Fruit fly (Drosophila melanogaster): ENCODE results near the gene Jon74E.

Gene Jon74E

DNA sequence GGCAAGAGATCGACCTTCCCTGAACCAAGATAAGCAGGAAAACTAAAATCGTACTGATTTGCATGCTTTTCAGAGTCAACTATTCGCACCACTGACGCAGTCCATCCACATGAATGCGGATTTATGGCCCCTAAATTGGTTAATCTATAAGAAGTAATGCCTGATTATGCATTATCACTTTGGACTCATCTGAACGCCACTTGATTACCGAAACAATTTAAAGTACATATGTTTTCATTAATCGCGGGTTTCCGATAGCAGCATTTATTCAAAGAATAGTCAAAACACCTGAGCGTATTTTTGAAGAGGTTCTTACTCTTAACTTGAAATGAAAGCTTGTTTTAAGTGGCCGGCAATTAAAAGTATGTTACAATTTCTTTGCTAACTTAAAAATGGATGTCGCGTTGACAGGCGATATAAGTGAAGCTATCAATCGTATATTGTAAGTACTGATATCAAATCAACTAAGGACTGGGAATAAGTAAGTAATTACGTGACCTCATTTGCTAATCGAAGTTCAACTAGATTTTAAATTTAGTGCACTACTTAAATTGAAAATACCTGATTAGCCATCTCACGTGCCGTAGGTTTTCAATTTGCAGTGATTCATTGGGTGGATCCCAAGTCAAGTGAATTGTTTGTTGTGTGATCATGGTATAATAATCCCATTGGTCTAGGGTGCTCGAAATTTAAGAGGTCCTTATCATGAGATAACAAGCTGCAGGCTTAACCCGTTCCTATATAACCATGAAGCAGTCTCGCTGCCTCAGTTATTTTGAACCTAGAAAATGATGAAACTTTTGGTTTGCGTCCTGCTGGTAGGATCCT, at the start of gene Jon74E, which contains the start of gene CG7542:
TSS of gene Jon74E (minus strand) at position 79 of the 828 bp plus-strand sequence.
TSS of gene CG7542 (plus strand) at position 778 of the 828 bp plus-strand sequence.
- TF ChIP-seq CG17801 (GFP tag; optimal IDR thresholded peaks at IDR 0.05; ENCODE audit: partially characterized antibody), result no peak

DNA sequence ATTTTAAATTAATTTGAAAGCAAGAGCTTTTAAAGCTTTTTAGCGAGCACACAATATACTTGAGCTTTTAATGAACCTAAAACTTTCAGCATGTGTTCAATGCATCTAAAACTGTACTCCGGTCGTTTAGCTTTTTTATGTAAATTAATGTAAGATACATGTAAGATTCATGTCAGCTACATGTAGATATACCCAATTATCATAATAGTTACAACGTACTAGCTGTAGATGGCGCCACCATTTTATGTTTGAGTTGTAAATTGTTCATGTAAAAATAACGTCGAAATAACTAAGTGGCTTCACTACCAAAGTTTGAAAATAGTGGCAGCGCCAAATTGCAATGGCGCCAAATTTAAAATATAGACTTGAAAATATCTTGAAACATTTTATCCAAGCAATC, 48.0 kb upstream of the Jon74E start:
- peak; percentile 87 for TF ChIP-seq CG17801 (GFP tag; optimal IDR thresholded peaks at IDR 0.05; ENCODE audit: partially characterized antibody)

DNA sequence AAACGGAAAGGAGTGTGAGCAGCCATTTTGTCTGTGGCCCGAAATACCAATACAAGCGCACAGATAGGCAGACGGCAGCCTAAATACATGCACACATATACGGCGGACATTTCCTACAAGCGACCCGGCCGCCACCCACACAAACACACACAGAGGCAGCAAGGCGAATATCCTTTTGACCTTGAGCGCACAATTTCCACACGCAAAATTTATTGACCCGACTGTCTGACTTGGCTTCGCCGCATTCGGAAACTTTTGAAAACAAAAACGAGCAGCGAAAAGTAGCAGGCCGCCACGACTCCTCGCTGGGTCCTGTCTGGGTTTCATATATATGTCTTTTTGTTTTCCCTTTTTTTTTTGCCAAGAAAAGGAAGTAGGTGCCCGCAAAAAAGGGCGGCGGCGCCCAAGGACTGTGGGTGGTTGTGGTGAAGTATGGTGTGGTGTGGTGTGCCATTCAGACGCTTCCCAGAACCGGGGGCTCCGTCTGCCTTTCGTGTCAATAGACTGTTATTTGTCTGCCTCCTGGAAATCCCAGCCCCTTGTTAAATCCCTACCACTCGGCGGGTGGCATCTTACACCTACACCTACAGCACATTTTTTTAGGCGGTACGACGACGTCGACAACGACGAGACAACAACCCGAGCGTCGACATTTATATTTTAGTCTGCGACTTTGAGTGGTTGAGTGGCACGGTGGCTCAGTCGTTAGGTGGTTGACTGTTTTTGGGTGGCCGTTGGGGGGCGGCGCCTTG, 47.1 kb upstream of the Jon74E start:
- TF ChIP-seq CG17801 (GFP tag; optimal IDR thresholded peaks at IDR 0.05; ENCODE audit: partially characterized antibody), result no peak

DNA sequence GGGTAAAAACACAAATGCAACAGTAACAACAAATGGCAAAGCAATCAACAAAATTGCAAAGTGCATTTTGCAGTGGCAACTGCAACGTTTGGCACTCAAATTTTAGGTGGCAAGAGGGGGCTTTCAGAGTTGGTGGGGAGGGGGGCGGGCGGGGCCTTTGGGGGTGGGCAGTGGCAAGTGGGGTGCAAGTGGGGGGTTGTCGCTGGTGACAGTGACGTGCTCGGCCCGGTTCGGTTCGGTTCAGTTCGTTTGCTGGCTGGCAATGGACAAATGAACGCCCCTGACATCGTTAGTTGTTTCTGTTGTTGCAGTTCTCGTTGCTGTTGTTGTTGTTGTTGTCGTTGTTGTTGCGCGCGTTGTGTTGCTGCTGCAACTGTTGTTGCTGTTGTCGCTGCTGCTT, 44.2 kb upstream of the Jon74E start:
- TF ChIP-seq CG17801 (GFP tag; optimal IDR thresholded peaks at IDR 0.05; ENCODE audit: partially characterized antibody), result no peak

DNA sequence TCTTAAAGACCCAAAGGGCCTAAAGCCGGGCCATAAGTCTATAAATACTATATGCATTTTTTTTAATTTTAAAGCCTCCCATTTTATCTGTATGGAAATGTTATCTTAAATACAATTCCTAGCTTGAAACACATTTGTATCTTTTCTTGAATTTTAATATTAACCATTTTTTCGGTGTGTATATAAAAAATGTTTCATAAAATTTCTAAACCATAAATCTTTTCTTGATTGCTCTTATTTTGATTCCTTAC, 42.2 kb upstream of the Jon74E start:
- TF ChIP-seq CG17801 (GFP tag; optimal IDR thresholded peaks at IDR 0.05; ENCODE audit: partially characterized antibody), result no peak

DNA sequence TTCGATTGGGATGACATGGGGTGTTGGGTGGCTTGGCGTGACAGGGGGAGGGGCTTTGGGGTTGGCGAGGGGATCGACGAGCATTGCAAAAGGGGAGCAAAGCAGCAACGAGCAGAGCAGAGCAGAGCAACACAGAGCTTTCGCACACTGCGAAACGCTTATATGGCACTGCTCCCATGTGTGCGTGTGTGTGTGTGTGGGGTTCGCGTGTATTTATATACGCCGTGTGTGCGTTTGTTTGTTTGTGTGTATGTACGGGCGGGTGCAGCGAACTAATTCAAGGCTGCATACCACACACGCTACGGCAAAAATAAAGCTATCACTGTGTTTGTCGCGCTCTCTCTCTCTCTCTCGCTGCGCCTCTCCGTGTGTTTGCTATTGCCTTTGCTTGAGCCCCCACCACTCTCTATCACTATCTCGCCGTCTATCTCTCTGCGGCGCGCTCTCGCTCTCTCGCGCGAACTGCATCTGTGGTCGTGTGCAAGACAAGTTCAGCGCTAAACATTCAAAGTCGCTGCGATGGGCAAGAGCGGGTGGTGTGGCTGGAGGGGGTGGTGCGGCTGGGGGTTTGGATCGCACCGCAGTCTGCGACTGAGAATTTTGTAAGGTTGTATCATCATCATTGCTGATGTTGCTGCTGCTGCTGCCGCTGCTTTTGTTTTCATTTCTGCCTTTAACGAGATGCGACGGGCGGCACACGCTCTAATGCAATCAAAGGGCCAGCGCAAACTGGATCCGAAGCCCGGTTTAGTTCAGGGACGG, 41.7 kb upstream of the Jon74E start:
- no peak for TF ChIP-seq CG17801 (GFP tag; optimal IDR thresholded peaks at IDR 0.05; ENCODE audit: partially characterized antibody)

DNA sequence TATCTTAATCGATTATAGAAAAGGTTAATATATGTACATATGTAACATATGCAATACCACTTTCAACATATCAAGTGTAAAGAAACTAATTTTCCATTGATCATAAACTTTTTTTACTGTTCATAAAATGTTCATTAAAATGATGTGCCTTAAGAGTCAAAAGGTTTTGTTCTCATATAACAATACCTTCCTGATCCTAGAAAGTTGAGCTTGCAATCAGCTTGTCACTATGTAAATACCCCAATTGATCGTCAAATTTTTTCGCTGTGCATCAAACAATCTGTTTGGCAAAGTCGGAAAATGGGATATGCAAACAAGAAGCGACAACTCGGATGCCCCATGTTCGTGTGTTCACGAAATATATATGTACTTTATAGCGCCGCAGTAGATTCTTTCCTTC, 41.1 kb upstream of the Jon74E start:
- no peak for TF ChIP-seq CG17801 (GFP tag; optimal IDR thresholded peaks at IDR 0.05; ENCODE audit: partially characterized antibody)

DNA sequence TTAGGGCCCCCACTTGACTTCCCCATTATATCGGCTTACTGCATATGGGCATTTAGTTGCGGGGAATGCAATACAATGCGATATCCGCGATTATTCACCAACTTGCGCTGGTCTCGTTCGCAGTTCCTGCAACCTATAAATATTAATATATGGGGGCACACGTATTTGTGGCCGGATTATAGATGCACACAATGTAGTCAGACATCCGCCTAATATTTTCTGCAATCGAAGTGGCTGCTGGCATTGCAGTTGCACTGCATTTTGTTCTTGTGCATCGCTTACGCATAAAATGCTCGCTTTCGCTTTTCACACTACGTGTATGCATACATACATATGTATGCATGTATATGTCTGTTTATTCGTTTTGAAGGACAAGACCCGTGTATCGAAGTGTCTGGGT, 39.8 kb upstream of the Jon74E start:
- no peak for TF ChIP-seq CG17801 (GFP tag; optimal IDR thresholded peaks at IDR 0.05; ENCODE audit: partially characterized antibody)

DNA sequence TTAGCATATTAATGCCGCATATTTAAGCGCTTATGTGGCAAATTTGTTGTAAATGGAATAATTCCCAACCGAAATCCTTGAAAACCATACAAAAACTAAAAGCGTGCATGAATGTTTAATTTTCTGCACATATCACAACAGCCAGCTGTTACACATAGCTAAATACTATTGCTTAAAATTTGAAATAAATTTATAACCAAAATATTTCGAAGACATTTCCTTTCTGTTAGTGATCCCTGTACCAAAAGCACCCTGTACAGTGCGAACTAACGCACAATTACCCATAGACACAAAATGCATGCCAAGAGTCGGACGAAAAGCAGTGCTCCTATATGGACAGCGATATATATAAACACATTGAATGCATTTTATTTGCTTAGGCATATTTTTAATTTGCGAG, 39.0 kb upstream of the Jon74E start:
- no peak for TF ChIP-seq CG17801 (GFP tag; optimal IDR thresholded peaks at IDR 0.05; ENCODE audit: partially characterized antibody)

DNA sequence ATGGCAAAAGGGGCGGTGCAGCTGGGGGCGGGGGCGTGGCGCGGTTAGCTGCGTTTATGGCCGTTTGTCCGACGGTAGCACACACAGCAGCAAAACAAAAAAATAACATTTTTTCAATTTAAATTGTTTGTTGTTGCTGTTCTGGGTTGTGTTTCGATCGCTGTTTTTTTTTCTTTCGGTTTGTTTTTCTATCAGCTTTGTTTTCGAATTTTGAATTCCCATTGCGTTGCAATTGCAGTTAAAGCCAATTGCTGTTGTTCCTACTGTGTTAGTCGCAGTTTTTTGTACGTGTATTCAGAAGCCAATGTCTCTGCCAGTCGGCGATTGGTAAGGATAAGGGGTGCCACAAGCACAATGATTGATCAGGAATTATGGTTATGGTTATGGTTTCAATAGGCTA, 38.4 kb upstream of the Jon74E start:
- no peak for TF ChIP-seq CG17801 (GFP tag; optimal IDR thresholded peaks at IDR 0.05; ENCODE audit: partially characterized antibody)

DNA sequence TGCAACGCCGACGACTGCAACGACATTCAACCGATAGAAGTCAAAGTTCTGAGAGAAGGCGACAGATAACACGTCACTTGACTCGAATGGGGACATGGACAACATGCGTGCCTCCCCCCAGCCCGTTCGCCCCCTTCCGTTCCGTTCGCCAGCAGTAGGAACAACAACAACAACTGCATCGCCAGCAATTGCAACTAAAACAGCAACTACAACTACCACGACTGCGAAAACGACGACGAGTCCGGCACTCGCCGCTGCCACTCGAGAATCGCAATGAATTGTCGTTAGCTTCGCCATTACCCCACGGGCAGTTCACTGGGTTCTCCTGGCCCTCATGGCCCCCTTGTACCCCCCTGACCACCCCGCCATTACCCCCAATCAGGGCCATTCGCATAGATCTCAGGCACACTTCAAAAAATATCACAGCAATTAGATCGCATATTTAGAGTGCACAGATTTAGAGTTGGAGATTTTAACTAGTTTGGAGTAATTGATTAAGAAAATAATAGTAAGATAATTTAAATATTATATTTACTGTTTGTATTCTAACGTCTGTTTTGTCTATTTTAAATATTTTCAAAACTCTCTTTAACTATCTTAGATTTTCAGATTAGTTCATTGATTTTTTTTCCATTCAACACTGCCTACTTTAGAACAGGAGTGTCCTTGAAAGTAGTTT, 37.6 kb upstream of the Jon74E start:
- no peak for TF ChIP-seq CG17801 (GFP tag; optimal IDR thresholded peaks at IDR 0.05; ENCODE audit: partially characterized antibody)

DNA sequence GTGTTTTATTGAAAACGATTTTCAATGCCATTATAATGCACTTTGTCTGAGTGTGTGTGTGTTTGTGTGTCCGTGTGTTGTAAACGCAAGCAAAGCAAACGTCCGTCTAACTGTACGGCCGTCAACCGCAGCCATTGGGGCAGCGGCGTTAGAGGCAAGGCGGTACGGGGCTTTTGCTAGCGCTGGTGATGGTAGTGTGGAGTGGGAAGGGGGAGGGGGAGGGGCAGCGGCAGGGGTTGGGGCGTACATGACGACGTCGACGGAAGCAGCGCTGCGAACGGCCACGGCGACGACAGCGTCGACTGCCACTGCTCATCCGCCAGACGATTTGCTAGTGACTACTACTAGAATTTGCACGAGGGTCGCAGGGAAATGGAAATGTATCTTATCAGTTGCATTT, 35.8 kb upstream of the Jon74E start:
- no peak for TF ChIP-seq CG17801 (GFP tag; optimal IDR thresholded peaks at IDR 0.05; ENCODE audit: partially characterized antibody)

DNA sequence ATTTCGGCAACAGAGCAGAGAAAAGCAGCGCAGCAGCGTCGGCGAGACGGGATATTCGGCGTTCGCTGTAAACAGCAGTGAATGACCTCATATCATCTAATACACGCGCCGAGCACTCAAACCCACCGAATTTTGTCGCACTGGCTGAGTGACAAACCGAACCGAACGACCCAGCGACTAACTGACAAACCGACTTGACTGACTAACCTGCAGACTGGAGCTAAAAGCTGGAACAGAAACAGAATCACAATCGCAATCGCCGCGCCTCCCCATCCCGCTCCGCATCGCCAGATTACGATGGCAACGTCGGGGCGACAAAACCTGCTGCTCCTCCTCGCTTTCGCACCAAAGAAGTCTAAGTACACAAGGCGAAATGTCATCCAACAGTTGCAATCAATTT, 30.7 kb upstream of the Jon74E start:
- TF ChIP-seq CG17801 (GFP tag; optimal IDR thresholded peaks at IDR 0.05; ENCODE audit: partially characterized antibody), result no peak

DNA sequence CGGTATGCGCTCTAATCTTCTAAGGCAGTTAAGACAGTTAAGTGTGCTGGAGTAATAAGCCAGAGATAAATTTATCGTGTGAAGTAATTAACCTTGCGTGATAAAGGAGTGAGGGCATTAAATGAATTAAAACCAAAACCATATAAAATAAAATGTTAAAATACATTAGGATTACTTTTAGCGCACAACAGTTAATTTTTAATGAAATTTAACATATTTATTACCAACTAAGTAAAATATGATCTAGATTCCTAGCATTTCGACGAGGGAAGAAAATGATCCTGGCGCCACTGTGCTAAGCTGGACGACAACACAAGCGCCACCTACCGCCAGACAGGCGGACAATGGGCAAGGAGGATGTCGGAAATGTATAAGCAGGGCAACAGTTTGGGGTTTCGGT, 30.2 kb upstream of the Jon74E start:
- no peak for TF ChIP-seq CG17801 (GFP tag; optimal IDR thresholded peaks at IDR 0.05; ENCODE audit: partially characterized antibody)

DNA sequence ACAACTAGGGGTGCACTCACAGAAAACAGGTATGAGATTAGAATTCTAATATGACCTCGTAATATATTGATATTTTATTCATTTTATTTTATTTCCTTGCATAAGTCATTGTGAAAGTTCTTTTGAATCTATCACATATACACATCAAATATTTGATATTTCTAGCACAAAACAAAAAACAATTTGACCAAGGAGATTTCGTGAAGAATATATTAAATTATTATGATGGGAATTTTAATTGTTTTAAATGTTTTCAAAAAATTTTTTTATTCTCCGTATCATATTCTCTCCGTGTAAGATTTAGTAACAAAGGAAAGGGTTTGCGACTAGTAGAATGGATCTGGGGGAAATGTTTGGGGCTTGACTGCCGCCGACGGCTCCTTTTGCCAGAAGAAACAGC, 29.5 kb upstream of the Jon74E start:
- no peak for TF ChIP-seq CG17801 (GFP tag; optimal IDR thresholded peaks at IDR 0.05; ENCODE audit: partially characterized antibody)

All from ovary, adult (tissue).